Comparison of ENCODE assay signal across 4 fruit fly cellular contexts in the genomic region with DNA sequence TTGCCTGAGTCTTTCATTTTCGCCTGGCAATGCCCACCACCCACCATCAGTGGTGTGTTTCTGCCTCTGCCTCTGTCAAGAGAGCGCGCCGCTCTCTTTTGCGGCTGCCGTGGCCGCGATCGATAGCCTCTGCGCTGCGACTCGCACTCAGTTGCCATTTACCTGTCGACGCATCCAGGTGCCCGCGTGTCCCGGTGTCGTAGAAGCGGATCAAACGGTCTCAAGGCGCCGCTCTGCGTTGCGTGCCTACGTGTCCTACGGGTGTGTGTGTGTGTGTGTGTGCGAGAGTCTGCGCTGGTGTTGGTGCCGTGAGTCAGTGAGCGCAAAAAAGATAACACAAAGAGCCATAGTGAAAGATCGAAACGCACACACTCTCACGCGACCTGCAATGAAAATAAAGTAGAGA.
TF ChIP-seq lines count a peak whose summit lies in the region.

A gene (plus strand): TSS at position 148 of the 406 bp plus-strand sequence.

- TF ChIP-seq CTCF in whole organism, embryonic (GFP tag; optimal IDR thresholded peaks at IDR 0.05; lab: Kevin White, UChicago): no peak

TF ChIP-seq in whole organism, embryonic, 481 proteins besides CTCF, POLR2A, EP300 and RAD21 (continues in another document):
- no peak for TF ChIP-seq croc (GFP tag; conservative IDR thresholded peaks at IDR 0.05; lab: Robert Waterston, UW)
- no peak for TF ChIP-seq twi (tag; optimal IDR thresholded peaks at IDR 0.05; lab: Kevin White, UChicago)
- TF ChIP-seq salm (tag; optimal IDR thresholded peaks at IDR 0.05; lab: Kevin White, UChicago): no peak
- TF ChIP-seq cad (GFP tag; optimal IDR thresholded peaks at IDR 0.05; lab: Kevin White, UChicago): no peak
- TF ChIP-seq Deaf1 (tag; optimal IDR thresholded peaks at IDR 0.05; lab: Kevin White, UChicago): no peak
- no peak for TF ChIP-seq CG18619 (GFP tag; optimal IDR thresholded peaks at IDR 0.05; lab: Kevin White, UChicago)
- TF ChIP-seq amos (GFP tag; IDR thresholded peaks at IDR 0.05; lab: Robert Waterston, UW; ENCODE audit: partially characterized antibody): peak; percentile 35
- TF ChIP-seq chif (GFP tag; optimal IDR thresholded peaks at IDR 0.05; lab: Kevin White, UChicago): no peak
- no peak for TF ChIP-seq repo (GFP tag; optimal IDR thresholded peaks at IDR 0.05; lab: Kevin White, UChicago)
- no peak for TF ChIP-seq sug (tag; optimal IDR thresholded peaks at IDR 0.05; lab: Kevin White, UChicago)
- TF ChIP-seq CG1647 (GFP tag; optimal IDR thresholded peaks at IDR 0.05; lab: Kevin White, UChicago): no peak
- TF ChIP-seq CG2120 (GFP tag; optimal IDR thresholded peaks at IDR 0.05; lab: Kevin White, UChicago): no peak
- TF ChIP-seq CG8944 (GFP tag; optimal IDR thresholded peaks at IDR 0.05; lab: Kevin White, UChicago): peak; percentile 7
- TF ChIP-seq jigr1 (GFP tag; IDR thresholded peaks at IDR 0.05; lab: Robert Waterston, UW): no peak
- TF ChIP-seq onecut (GFP tag; IDR thresholded peaks at IDR 0.05; lab: Robert Waterston, UW): peak; percentile 86
- TF ChIP-seq usp (GFP tag; optimal IDR thresholded peaks at IDR 0.05; lab: Kevin White, UChicago): no peak
- no peak for TF ChIP-seq CG12236 (GFP tag; optimal IDR thresholded peaks at IDR 0.05; lab: Kevin White, UChicago)
- TF ChIP-seq Sry-β (GFP tag; optimal IDR thresholded peaks at IDR 0.05; lab: Kevin White, UChicago): no peak
- no peak for TF ChIP-seq H15 (GFP tag; IDR thresholded peaks at IDR 0.05; lab: Robert Waterston, UW)
- no peak for TF ChIP-seq p53 (GFP tag; optimal IDR thresholded peaks at IDR 0.05; lab: Kevin White, UChicago)
- no peak for TF ChIP-seq CG11504 (tag; optimal IDR thresholded peaks at IDR 0.05; lab: Kevin White, UChicago)
- no peak for TF ChIP-seq wor (GFP tag; IDR thresholded peaks at IDR 0.05; lab: Robert Waterston, UW)
- no peak for TF ChIP-seq CG33213 (GFP tag; optimal IDR thresholded peaks at IDR 0.05; lab: Kevin White, UChicago)

TF ChIP-seq in whole organism, prepupa, 60 proteins besides CTCF, POLR2A, EP300 and RAD21 (continues in another document):
- TF ChIP-seq acj6 (GFP tag; optimal IDR thresholded peaks at IDR 0.05; lab: Kevin White, UChicago) (no peak), CG6276 (GFP tag; optimal IDR thresholded peaks at IDR 0.05; lab: Kevin White, UChicago) (no peak), Hr38 (GFP tag; optimal IDR thresholded peaks at IDR 0.05; lab: Kevin White, UChicago) (no peak), CG9139 (GFP tag; optimal IDR thresholded peaks at IDR 0.05; lab: Kevin White, UChicago) (no peak), cyc (GFP tag; optimal IDR thresholded peaks at IDR 0.05; lab: Kevin White, UChicago) (no peak), Lpt (GFP tag; optimal IDR thresholded peaks at IDR 0.05; lab: Kevin White, UChicago) (peak; percentile 34), pdm3 (GFP tag; optimal IDR thresholded peaks at IDR 0.05; lab: Kevin White, UChicago) (no peak), CG10669 (GFP tag; optimal IDR thresholded peaks at IDR 0.05; lab: Kevin White, UChicago) (no peak), net (GFP tag; optimal IDR thresholded peaks at IDR 0.05; lab: Kevin White, UChicago) (peak; percentile 8), Met (GFP tag; optimal IDR thresholded peaks at IDR 0.05; lab: Kevin White, UChicago) (no peak), fd85E (GFP tag; optimal IDR thresholded peaks at IDR 0.05; lab: Kevin White, UChicago) (no peak), Sox14 (GFP tag; optimal IDR thresholded peaks at IDR 0.05; lab: Kevin White, UChicago) (peak; percentile 36), fkh (GFP tag; optimal IDR thresholded peaks at IDR 0.05; lab: Kevin White, UChicago) (peak; percentile 20), esn (GFP tag; optimal IDR thresholded peaks at IDR 0.05; lab: Kevin White, UChicago) (no peak), lz (GFP tag; optimal IDR thresholded peaks at IDR 0.05; lab: Kevin White, UChicago) (no peak), eg (GFP tag; IDR thresholded peaks at IDR 0.05; lab: Robert Waterston, UW) (peak; percentile 71), dsx (GFP tag; optimal IDR thresholded peaks at IDR 0.05; lab: Kevin White, UChicago; ENCODE audit: poor library complexity, severe bottlenecking) (peak; percentile 21), Eip75B (GFP tag; optimal IDR thresholded peaks at IDR 0.05; lab: Kevin White, UChicago) (no peak), Gug (GFP tag; IDR thresholded peaks at IDR 0.05; lab: Robert Waterston, UW) (no peak), topi (GFP tag; optimal IDR thresholded peaks at IDR 0.05; lab: Kevin White, UChicago) (no peak), CG8319 (GFP tag; optimal IDR thresholded peaks at IDR 0.05; lab: Kevin White, UChicago) (no peak), fd59A (GFP tag; optimal IDR thresholded peaks at IDR 0.05; lab: Kevin White, UChicago) (no peak), CG11762 (GFP tag; optimal IDR thresholded peaks at IDR 0.05; lab: Kevin White, UChicago; ENCODE audit: insufficient read depth) (no peak)

TF ChIP-seq in whole organism, pupa, 21 proteins besides CTCF, POLR2A, EP300 and RAD21:
- TF ChIP-seq Ets98B (GFP tag; IDR thresholded peaks at IDR 0.05; lab: Robert Waterston, UW) (peak; percentile 63), rn (GFP tag; IDR thresholded peaks at IDR 0.05; lab: Robert Waterston, UW) (no peak), CG34367 (tag; optimal IDR thresholded peaks at IDR 0.05; lab: Kevin White, UChicago) (no peak), Pif1B (GFP tag; optimal IDR thresholded peaks at IDR 0.05; lab: Kevin White, UChicago) (no peak), CG4496 (GFP tag; IDR thresholded peaks at IDR 0.05; lab: Robert Waterston, UW) (peak; percentile 69), EcR (GFP tag; optimal IDR thresholded peaks at IDR 0.05; lab: Kevin White, UChicago) (peak; percentile 53), Snoo (tag; optimal IDR thresholded peaks at IDR 0.05; lab: Kevin White, UChicago) (no peak), CG12605 (GFP tag; IDR thresholded peaks at IDR 0.05; lab: Robert Waterston, UW) (peak; percentile 59; the same call in 1 of the 2 replicates), CG13204 (GFP tag; optimal IDR thresholded peaks at IDR 0.05; lab: Kevin White, UChicago) (peak; percentile 67), CG15710 (tag; optimal IDR thresholded peaks at IDR 0.05; lab: Kevin White, UChicago) (peak; percentile 4), CG17806 (tag; optimal IDR thresholded peaks at IDR 0.05; lab: Kevin White, UChicago) (no peak), fd96Ca (GFP tag; IDR thresholded peaks at IDR 0.05; lab: Robert Waterston, UW) (peak; percentile 48; the same call in 1 of the 3 replicates), CG32121 (GFP tag; IDR thresholded peaks at IDR 0.05; lab: Robert Waterston, UW) (peak; percentile 29; the same call in 1 of the 2 replicates), CG8159 (tag; optimal IDR thresholded peaks at IDR 0.05; lab: Kevin White, UChicago) (no peak), CG8301 (tag; optimal IDR thresholded peaks at IDR 0.05; lab: Kevin White, UChicago) (no peak), gl (tag; optimal IDR thresholded peaks at IDR 0.05; lab: Kevin White, UChicago) (peak; percentile 17), CG10348 (GFP tag; IDR thresholded peaks at IDR 0.05; lab: Robert Waterston, UW) (no peak)
TF ChIP-seq in whole organism, pupa: peak in this region for 9.

TF ChIP-seq in whole organism, wandering third instar larva, 38 proteins besides CTCF, POLR2A, EP300 and RAD21:
- TF ChIP-seq fru (GFP tag; optimal IDR thresholded peaks at IDR 0.05; lab: Kevin White, UChicago) (peak; percentile 15), h (GFP tag; optimal IDR thresholded peaks at IDR 0.05; lab: Kevin White, UChicago) (peak; percentile 48), CrebA (GFP tag; optimal IDR thresholded peaks at IDR 0.05; lab: Kevin White, UChicago; ENCODE audit: borderline replicate concordance) (peak; percentile 2), tai (GFP tag; optimal IDR thresholded peaks at IDR 0.05; lab: Kevin White, UChicago) (no peak), sv (GFP tag; optimal IDR thresholded peaks at IDR 0.05; lab: Kevin White, UChicago) (no peak), dl (GFP tag; optimal IDR thresholded peaks at IDR 0.05; lab: Kevin White, UChicago; ENCODE audit: insufficient read depth in 1 of 2, partially characterized antibody in 2 of 2) (peak; percentile 55 to 72), brk (GFP tag; optimal IDR thresholded peaks at IDR 0.05; lab: Kevin White, UChicago) (no peak), Dif (GFP tag; optimal IDR thresholded peaks at IDR 0.05; lab: Kevin White, UChicago; ENCODE audit: partially characterized antibody) (peak; percentile 46), dsf (GFP tag; optimal IDR thresholded peaks at IDR 0.05; lab: Kevin White, UChicago; ENCODE audit: borderline replicate concordance) (no peak), N (GFP tag; optimal IDR thresholded peaks at IDR 0.05; lab: Kevin White, UChicago) (no peak), br (GFP tag; optimal IDR thresholded peaks at IDR 0.05; lab: Kevin White, UChicago) (no peak), lola (GFP tag; optimal IDR thresholded peaks at IDR 0.05; lab: Kevin White, UChicago) (no peak), CG32264 (GFP tag; optimal IDR thresholded peaks at IDR 0.05; lab: Kevin White, UChicago) (no peak), HLH106 (tag; optimal IDR thresholded peaks at IDR 0.05; lab: Kevin White, UChicago) (no peak), Mio (GFP tag; optimal IDR thresholded peaks at IDR 0.05; lab: Kevin White, UChicago) (no peak), Hr83 (GFP tag; optimal IDR thresholded peaks at IDR 0.05; lab: Kevin White, UChicago; ENCODE audit: poor library complexity, severe bottlenecking) (peak; percentile 78), rgr (GFP tag; optimal IDR thresholded peaks at IDR 0.05; lab: Kevin White, UChicago) (peak; percentile 8), foxo (GFP tag; optimal IDR thresholded peaks at IDR 0.05; lab: Kevin White, UChicago) (peak in 1 of 2 experiments; percentile 8), Rel (GFP tag; optimal IDR thresholded peaks at IDR 0.05; lab: Kevin White, UChicago) (no peak), Rel (tag; optimal IDR thresholded peaks at IDR 0.05; lab: Kevin White, UChicago) (peak; percentile 11), Dfd (GFP tag; optimal IDR thresholded peaks at IDR 0.05; lab: Kevin White, UChicago) (peak; percentile 34), Sp1 (GFP tag; optimal IDR thresholded peaks at IDR 0.05; lab: Kevin White, UChicago) (no peak), Jra (GFP tag; optimal IDR thresholded peaks at IDR 0.05; lab: Kevin White, UChicago) (peak; percentile 56)
